Fruit fly (Drosophila melanogaster): Measurements from ENCODE around the gene CG9590.

CG9590 gene

dm6 chr3R:15786538-15786937, at the start of gene CG9590:
Gene CG9590 (plus strand): TSS chr3R:15786703.
- TF ChIP-seq CrebA (GFP tag; optimal IDR thresholded peaks at IDR 0.05; ENCODE audit: borderline replicate concordance) (no peak), dsf (GFP tag; optimal IDR thresholded peaks at IDR 0.05; ENCODE audit: borderline replicate concordance) (no peak), psq (GFP tag; optimal IDR thresholded peaks at IDR 0.05) (no peak), tai (GFP tag; optimal IDR thresholded peaks at IDR 0.05) (no peak), OdsH (GFP tag; optimal IDR thresholded peaks at IDR 0.05) (no peak), N (GFP tag; optimal IDR thresholded peaks at IDR 0.05) (no peak), sv (GFP tag; optimal IDR thresholded peaks at IDR 0.05) (no peak), sage (GFP tag; optimal IDR thresholded peaks at IDR 0.05) (no peak), usp (GFP tag; optimal IDR thresholded peaks at IDR 0.05) (no peak), woc (GFP tag; optimal IDR thresholded peaks at IDR 0.05) (no peak)

dm6 chr3R:15744354-15744753, 42.1 kb upstream of the CG9590 start, which contains the start of gene CG4520:
Gene CG4520 (plus strand): TSS chr3R:15744654.
- TF ChIP-seq Jra (GFP tag; optimal IDR thresholded peaks at IDR 0.05) (no peak), Vsx2 (GFP tag; optimal IDR thresholded peaks at IDR 0.05; ENCODE audit: partially characterized antibody) (no peak), rgr (GFP tag; optimal IDR thresholded peaks at IDR 0.05) (no peak), pan (optimal IDR thresholded peaks at IDR 0.05) (no peak), lola (GFP tag; optimal IDR thresholded peaks at IDR 0.05) (no peak), dl (GFP tag; optimal IDR thresholded peaks at IDR 0.05; ENCODE audit: insufficient read depth in 1 of 2, partially characterized antibody in 2 of 2) (no peak), dsf (GFP tag; optimal IDR thresholded peaks at IDR 0.05; ENCODE audit: borderline replicate concordance) (no peak), ey (GFP tag; optimal IDR thresholded peaks at IDR 0.05) (no peak), Dif (GFP tag; optimal IDR thresholded peaks at IDR 0.05; ENCODE audit: partially characterized antibody) (no peak), N (GFP tag; optimal IDR thresholded peaks at IDR 0.05) (no peak), sv (GFP tag; optimal IDR thresholded peaks at IDR 0.05) (no peak), foxo (GFP tag; optimal IDR thresholded peaks at IDR 0.05) (no peak), tai (GFP tag; optimal IDR thresholded peaks at IDR 0.05) (no peak), Myc (optimal IDR thresholded peaks at IDR 0.05) (no peak), GATAd (GFP tag; optimal IDR thresholded peaks at IDR 0.05) (no peak), CG32264 (GFP tag; optimal IDR thresholded peaks at IDR 0.05) (no peak), fru (GFP tag; optimal IDR thresholded peaks at IDR 0.05) (no peak), sage (GFP tag; optimal IDR thresholded peaks at IDR 0.05) (no peak), CG9705 (GFP tag; optimal IDR thresholded peaks at IDR 0.05) (no peak)

dm6 chr3R:15762815-15763214, 23.7 kb upstream of the CG9590 start, which contains the start of gene CG12784:
Gene CG12784 (plus strand): TSS chr3R:15763115.
- TF ChIP-seq OdsH (GFP tag; optimal IDR thresholded peaks at IDR 0.05) (no peak), fru (GFP tag; optimal IDR thresholded peaks at IDR 0.05) (no peak), HLH106 (tag; optimal IDR thresholded peaks at IDR 0.05) (no peak), Hr78 (GFP tag; optimal IDR thresholded peaks at IDR 0.05) (no peak), psq (GFP tag; optimal IDR thresholded peaks at IDR 0.05) (no peak), Vsx2 (GFP tag; optimal IDR thresholded peaks at IDR 0.05; ENCODE audit: partially characterized antibody) (no peak), N (GFP tag; optimal IDR thresholded peaks at IDR 0.05) (no peak), dl (GFP tag; optimal IDR thresholded peaks at IDR 0.05; ENCODE audit: insufficient read depth in 1 of 2, partially characterized antibody in 2 of 2) (no peak), rgr (GFP tag; optimal IDR thresholded peaks at IDR 0.05) (no peak), dmrt93B (GFP tag; optimal IDR thresholded peaks at IDR 0.05) (no peak), br (GFP tag; optimal IDR thresholded peaks at IDR 0.05) (no peak), Mio (GFP tag; optimal IDR thresholded peaks at IDR 0.05) (no peak), Hnf4 (GFP tag; optimal IDR thresholded peaks at IDR 0.05) (no peak), h (GFP tag; optimal IDR thresholded peaks at IDR 0.05) (no peak), brk (GFP tag; optimal IDR thresholded peaks at IDR 0.05) (no peak), Dif (GFP tag; optimal IDR thresholded peaks at IDR 0.05; ENCODE audit: partially characterized antibody) (no peak)

dm6 chr3R:15767338-15767737, 19.2 kb upstream of the CG9590 start, which contains the start of gene CG5623:
Gene CG5623 (minus strand): TSS chr3R:15767438.
- TF ChIP-seq Sp1 (GFP tag; optimal IDR thresholded peaks at IDR 0.05) (no peak), h (GFP tag; optimal IDR thresholded peaks at IDR 0.05) (no peak), jim (GFP tag; optimal IDR thresholded peaks at IDR 0.05) (no peak), foxo (GFP tag; optimal IDR thresholded peaks at IDR 0.05) (no peak), lola (GFP tag; optimal IDR thresholded peaks at IDR 0.05) (no peak), CG32264 (GFP tag; optimal IDR thresholded peaks at IDR 0.05) (no peak), sage (GFP tag; optimal IDR thresholded peaks at IDR 0.05) (no peak)

All from whole organism, wandering third instar larva.